Worm (Caenorhabditis elegans): Measurements from ENCODE around the gene cls-1.

The cls-1 gene

DNA sequence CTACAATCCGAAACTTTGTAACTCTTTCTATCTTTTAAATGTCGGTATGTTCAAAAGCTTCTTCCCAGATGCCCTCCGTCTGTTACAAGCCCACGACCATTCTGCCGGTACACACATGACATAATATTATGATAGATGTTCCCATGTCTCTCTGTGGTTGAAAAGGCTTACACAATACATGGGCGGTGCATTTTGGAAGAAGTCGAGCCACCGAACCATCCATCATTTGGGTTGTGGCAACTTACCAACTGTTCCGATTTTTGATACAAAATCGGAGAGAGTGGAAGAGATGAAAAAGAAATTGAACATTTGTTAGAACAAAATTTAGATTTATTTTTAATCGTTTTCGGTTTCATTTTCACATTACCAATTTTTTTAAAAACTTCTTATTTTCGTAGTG is 41.0 kb downstream of the cls-1 start:
- TF ChIP-seq sma-9 (GFP tag; optimal IDR thresholded peaks at IDR 0.05) (no peak), sma-9 (tag; optimal IDR thresholded peaks at IDR 0.05) (no peak), nhr-237 (tag; optimal IDR thresholded peaks at IDR 0.05) (no peak), crh-2 (tag; optimal IDR thresholded peaks at IDR 0.05) (no peak), mab-5 (tag; optimal IDR thresholded peaks at IDR 0.05) (peak; percentile 74), gmeb-1 (tag; optimal IDR thresholded peaks at IDR 0.05) (no peak), F13H6.1 (tag; optimal IDR thresholded peaks at IDR 0.05) (peak; percentile 50), R02D3.7 (tag; optimal IDR thresholded peaks at IDR 0.05) (no peak), mbf-1 (tag; optimal IDR thresholded peaks at IDR 0.05) (no peak), sem-4 (tag; optimal IDR thresholded peaks at IDR 0.05) (peak; percentile 1), ztf-11 (tag; optimal IDR thresholded peaks at IDR 0.05) (no peak), blmp-1 (tag; optimal IDR thresholded peaks at IDR 0.05; ENCODE audit: insufficient read depth) (no peak), lsy-2 (tag; optimal IDR thresholded peaks at IDR 0.05) (peak in 1 of 2 experiments; percentile 44), nhr-6 (tag; optimal IDR thresholded peaks at IDR 0.05) (no peak), unc-55 (GFP tag; optimal IDR thresholded peaks at IDR 0.05) (peak; percentile 12), peb-1 (tag; optimal IDR thresholded peaks at IDR 0.05) (no peak), snpc-4 (tag; optimal IDR thresholded peaks at IDR 0.05) (no peak)

DNA sequence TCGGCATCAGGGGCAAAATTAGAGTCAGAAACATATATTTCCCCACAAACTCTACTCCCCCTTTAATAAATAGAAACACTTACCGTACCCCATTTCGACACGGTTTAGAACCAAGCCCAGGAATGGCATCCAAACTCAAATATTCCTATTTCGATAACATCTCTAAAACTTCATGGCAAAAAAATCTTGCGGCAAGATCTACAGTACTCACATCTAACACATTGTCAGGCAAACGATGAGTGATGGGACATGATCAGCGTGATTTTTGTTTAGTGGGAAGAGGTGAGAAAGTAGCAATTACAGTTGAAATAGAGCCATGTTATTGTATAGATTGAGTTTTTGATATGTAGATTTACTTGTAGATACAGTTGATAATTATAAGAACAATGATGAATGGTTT is 43.0 kb downstream of the cls-1 start:
- TF ChIP-seq unc-55 (GFP tag; optimal IDR thresholded peaks at IDR 0.05), result no peak
- no peak for TF ChIP-seq Y55F3AM.14 (GFP tag; optimal IDR thresholded peaks at IDR 0.05)
- TF ChIP-seq lin-13 (GFP tag; optimal IDR thresholded peaks at IDR 0.05), result no peak
- TF ChIP-seq ztf-4 (tag; optimal IDR thresholded peaks at IDR 0.05), result no peak
- TF ChIP-seq unc-39 (tag; optimal IDR thresholded peaks at IDR 0.05), result no peak
- no peak for TF ChIP-seq ztf-11 (tag; optimal IDR thresholded peaks at IDR 0.05)
- peak in 1 of 2 experiments; percentile 15 for TF ChIP-seq lsy-2 (tag; optimal IDR thresholded peaks at IDR 0.05)
- peak; percentile 94 for TF ChIP-seq ceh-16 (tag; optimal IDR thresholded peaks at IDR 0.05)
- no peak for TF ChIP-seq snpc-4 (tag; optimal IDR thresholded peaks at IDR 0.05)
- no peak for TF ChIP-seq nhr-25 (tag; optimal IDR thresholded peaks at IDR 0.05)
- no peak for TF ChIP-seq unc-62 (GFP tag; optimal IDR thresholded peaks at IDR 0.05)

DNA sequence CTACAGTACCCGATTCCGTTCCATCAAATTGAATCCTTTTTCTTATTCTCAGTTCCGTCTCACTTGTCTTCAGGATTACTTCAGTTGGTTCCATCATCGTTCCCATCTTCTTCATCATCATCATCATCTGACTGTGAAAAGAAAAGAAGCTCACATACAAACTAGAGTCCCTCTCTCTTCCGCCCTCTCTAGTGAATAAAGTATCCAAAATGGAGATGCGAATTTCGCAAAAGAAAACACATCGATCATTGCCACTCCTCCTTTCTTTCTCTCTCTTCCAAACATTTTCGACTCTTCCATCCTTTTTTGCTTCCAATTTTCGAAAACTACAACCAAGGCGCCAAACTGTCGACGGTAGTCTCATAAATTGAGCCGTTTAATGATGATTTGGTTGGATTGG is 44.9 kb downstream of the cls-1 start:
- TF ChIP-seq F13H6.1 (tag; optimal IDR thresholded peaks at IDR 0.05) (no peak), nhr-6 (tag; optimal IDR thresholded peaks at IDR 0.05) (no peak), snpc-4 (tag; optimal IDR thresholded peaks at IDR 0.05) (no peak), aly-2 (tag; optimal IDR thresholded peaks at IDR 0.05) (no peak), nhr-11 (tag; optimal IDR thresholded peaks at IDR 0.05) (no peak), lsy-2 (tag; optimal IDR thresholded peaks at IDR 0.05) (peak; percentile 10 to 54), nhr-77 (tag; optimal IDR thresholded peaks at IDR 0.05) (no peak), egl-27 (tag; optimal IDR thresholded peaks at IDR 0.05) (no peak), fos-1 (tag; optimal IDR thresholded peaks at IDR 0.05) (no peak), mab-5 (tag; optimal IDR thresholded peaks at IDR 0.05) (peak; percentile 69), dmd-4 (tag; optimal IDR thresholded peaks at IDR 0.05) (no peak), unc-55 (GFP tag; optimal IDR thresholded peaks at IDR 0.05) (peak; percentile 81), nhr-25 (tag; optimal IDR thresholded peaks at IDR 0.05) (no peak), R02D3.7 (tag; optimal IDR thresholded peaks at IDR 0.05) (no peak), mbf-1 (tag; optimal IDR thresholded peaks at IDR 0.05) (no peak), unc-62 (GFP tag; optimal IDR thresholded peaks at IDR 0.05) (no peak)

- TF ChIP-seq Y55F3AM.14 (GFP tag; optimal IDR thresholded peaks at IDR 0.05) (no peak), C34F6.9 (tag; optimal IDR thresholded peaks at IDR 0.05) (no peak), elt-1 (tag; optimal IDR thresholded peaks at IDR 0.05) (no peak), sem-4 (tag; optimal IDR thresholded peaks at IDR 0.05) (no peak), peb-1 (tag; optimal IDR thresholded peaks at IDR 0.05) (no peak), lsy-2 (tag; optimal IDR thresholded peaks at IDR 0.05) (no peak)
Observed at ce11 chrIII:7553693-7554226, 45.8 kb downstream of the cls-1 start.

ce11 chrIII:7554697-7555145 is 46.7 kb downstream of the cls-1 start:
- TF ChIP-seq elt-1 (tag; optimal IDR thresholded peaks at IDR 0.05), result no peak
- TF ChIP-seq nhr-10 (tag; optimal IDR thresholded peaks at IDR 0.05), result no peak
- no peak for TF ChIP-seq ceh-82 (tag; optimal IDR thresholded peaks at IDR 0.05)
- TF ChIP-seq mbf-1 (tag; optimal IDR thresholded peaks at IDR 0.05), result no peak
- TF ChIP-seq nhr-23 (tag; optimal IDR thresholded peaks at IDR 0.05), result no peak
- TF ChIP-seq ztf-4 (tag; optimal IDR thresholded peaks at IDR 0.05), result peak; percentile 8
- peak; percentile 14 for TF ChIP-seq sma-9 (GFP tag; optimal IDR thresholded peaks at IDR 0.05)
- no peak for TF ChIP-seq sma-9 (tag; optimal IDR thresholded peaks at IDR 0.05)
- TF ChIP-seq alr-1 (tag; optimal IDR thresholded peaks at IDR 0.05), result no peak
- no peak for TF ChIP-seq zag-1 (tag; optimal IDR thresholded peaks at IDR 0.05)
- peak; percentile 10 for TF ChIP-seq sma-3 (GFP tag; optimal IDR thresholded peaks at IDR 0.05)
- no peak for TF ChIP-seq fos-1 (tag; optimal IDR thresholded peaks at IDR 0.05)
- peak; percentile 76 for TF ChIP-seq unc-62 (GFP tag; optimal IDR thresholded peaks at IDR 0.05)
- TF ChIP-seq elt-3 (tag; optimal IDR thresholded peaks at IDR 0.05), result no peak
- no peak for TF ChIP-seq nhr-129 (tag; optimal IDR thresholded peaks at IDR 0.05)
- peak; percentile 64 for TF ChIP-seq unc-55 (GFP tag; optimal IDR thresholded peaks at IDR 0.05)
- peak; percentile 97 for TF ChIP-seq mab-5 (tag; optimal IDR thresholded peaks at IDR 0.05)
- no peak for TF ChIP-seq ztf-11 (tag; optimal IDR thresholded peaks at IDR 0.05)
- no peak for TF ChIP-seq aly-2 (tag; optimal IDR thresholded peaks at IDR 0.05)
- TF ChIP-seq snpc-4 (tag; optimal IDR thresholded peaks at IDR 0.05), result no peak
- no peak for TF ChIP-seq gmeb-1 (tag; optimal IDR thresholded peaks at IDR 0.05)
- no peak for TF ChIP-seq R02D3.7 (tag; optimal IDR thresholded peaks at IDR 0.05)
- TF ChIP-seq ama-1 (optimal IDR thresholded peaks at IDR 0.05), result no peak
- TF ChIP-seq egl-27 (tag; optimal IDR thresholded peaks at IDR 0.05), result no peak
- TF ChIP-seq nhr-77 (tag; optimal IDR thresholded peaks at IDR 0.05), result no peak
- no peak for TF ChIP-seq F13H6.1 (tag; optimal IDR thresholded peaks at IDR 0.05)
- TF ChIP-seq nhr-21 (tag; optimal IDR thresholded peaks at IDR 0.05), result no peak
- peak; percentile 35 to 78 for TF ChIP-seq lsy-2 (tag; optimal IDR thresholded peaks at IDR 0.05)
- TF ChIP-seq Y55F3AM.14 (GFP tag; optimal IDR thresholded peaks at IDR 0.05), result peak; percentile 30
- TF ChIP-seq peb-1 (tag; optimal IDR thresholded peaks at IDR 0.05), result no peak
